Worm (Caenorhabditis elegans): ENCODE measurements around the gene W06D11.3.

The W06D11.3 gene

DNA sequence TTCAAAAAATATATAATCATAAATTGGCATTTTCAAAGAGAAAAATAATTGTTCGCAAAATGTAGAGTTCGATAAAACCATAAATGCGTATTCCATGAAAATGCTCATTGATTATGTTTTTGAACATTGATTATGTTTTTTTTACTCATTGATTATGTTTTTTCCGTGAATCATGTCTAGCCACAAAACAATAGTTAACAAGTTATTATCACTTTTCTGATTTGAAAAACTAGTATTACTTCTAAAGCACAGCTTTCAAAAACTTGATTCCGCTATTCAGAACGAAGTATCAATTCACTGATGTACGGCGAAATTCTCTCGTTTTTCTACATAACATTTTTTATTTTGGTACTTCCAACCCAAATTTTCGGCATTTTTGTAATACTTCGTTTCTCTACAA, 37.3 kb downstream of the W06D11.3 start, which contains the start of gene srd-48:
srd-48 (plus strand) TSS at position 301 of the 400 bp plus-strand sequence.
- TF ChIP-seq ham-2 (GFP tag; optimal IDR thresholded peaks at IDR 0.05): no peak
- no peak for TF ChIP-seq lsy-2 (tag; optimal IDR thresholded peaks at IDR 0.05)

ce11 chrX:12337846-12338490, 39.5 kb downstream of the W06D11.3 start, which contains the start of gene srd-44:
Gene srd-44 (plus strand): TSS chrX:12338440.
- TF ChIP-seq snpc-4 (tag; optimal IDR thresholded peaks at IDR 0.05) (no peak), unc-62 (GFP tag; optimal IDR thresholded peaks at IDR 0.05) (no peak), unc-120 (tag; optimal IDR thresholded peaks at IDR 0.05; ENCODE audit: poor library complexity, severe bottlenecking) (no peak), nhr-28 (tag; optimal IDR thresholded peaks at IDR 0.05) (no peak), cnd-1 (tag; optimal IDR thresholded peaks at IDR 0.05) (peak; percentile 26), sptf-1 (tag; optimal IDR thresholded peaks at IDR 0.05) (no peak), elt-1 (tag; optimal IDR thresholded peaks at IDR 0.05; ENCODE audit: borderline replicate concordance, insufficient read depth) (no peak), M03D4.4 (tag; optimal IDR thresholded peaks at IDR 0.05) (peak; percentile 49), hlh-1 (tag; optimal IDR thresholded peaks at IDR 0.05) (no peak), tbx-8 (GFP tag; optimal IDR thresholded peaks at IDR 0.05) (no peak), lin-32 (GFP tag; optimal IDR thresholded peaks at IDR 0.05) (no peak), elt-3 (tag; optimal IDR thresholded peaks at IDR 0.05) (no peak), nhr-2 (tag; optimal IDR thresholded peaks at IDR 0.05) (no peak), drap-1 (GFP tag; optimal IDR thresholded peaks at IDR 0.05) (no peak), nhr-12 (tag; optimal IDR thresholded peaks at IDR 0.05) (no peak), mls-2 (tag; optimal IDR thresholded peaks at IDR 0.05) (no peak), sem-2 (GFP tag; optimal IDR thresholded peaks at IDR 0.05) (peak; percentile 58), ham-2 (GFP tag; optimal IDR thresholded peaks at IDR 0.05) (no peak), flh-1 (GFP tag; optimal IDR thresholded peaks at IDR 0.05) (no peak), nhr-237 (tag; optimal IDR thresholded peaks at IDR 0.05) (no peak), lin-13 (tag; optimal IDR thresholded peaks at IDR 0.05) (no peak), ceh-83 (GFP tag; optimal IDR thresholded peaks at IDR 0.05) (peak; percentile 72), ceh-39 (tag; optimal IDR thresholded peaks at IDR 0.05) (no peak), zip-8 (tag; optimal IDR thresholded peaks at IDR 0.05) (no peak), mab-5 (tag; optimal IDR thresholded peaks at IDR 0.05) (no peak), unc-39 (tag; optimal IDR thresholded peaks at IDR 0.05) (no peak), blmp-1 (tag; optimal IDR thresholded peaks at IDR 0.05) (no peak), mep-1 (tag; optimal IDR thresholded peaks at IDR 0.05) (no peak), ztf-11 (tag; optimal IDR thresholded peaks at IDR 0.05) (no peak), lsy-2 (tag; optimal IDR thresholded peaks at IDR 0.05) (no peak)

- no peak for TF ChIP-seq mep-1 (tag; optimal IDR thresholded peaks at IDR 0.05)
- no peak for TF ChIP-seq lin-32 (GFP tag; optimal IDR thresholded peaks at IDR 0.05)
These were observed 42.9 kb downstream of the W06D11.3 start, which contains the start of gene zig-2 for ce11 chrX:12341338-12341737. Gene zig-2 (minus strand): TSS chrX:12341438.

DNA sequence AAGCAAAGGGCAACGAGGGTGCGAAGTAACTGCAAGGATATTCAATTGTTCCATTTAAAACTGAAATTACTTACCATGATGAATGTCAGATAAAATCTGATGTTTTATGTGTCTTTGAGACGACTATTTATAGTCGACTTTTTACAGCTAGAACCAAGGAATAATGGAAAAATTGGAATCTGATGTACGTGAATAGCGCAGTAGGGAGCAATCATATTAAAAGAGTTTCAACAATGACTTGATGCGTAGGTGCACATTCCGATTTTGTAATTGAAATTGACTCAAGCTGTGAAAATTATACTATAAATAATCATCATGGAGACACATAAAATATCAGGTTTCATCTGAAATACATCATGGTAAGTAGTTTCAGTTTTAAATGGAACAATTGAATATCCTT, 44.8 kb downstream of the W06D11.3 start, which contains the start of the genes nspc-9 and nspc-10:
nspc-9 (minus strand) TSS at position 101 of the 400 bp plus-strand sequence.
nspc-10 (plus strand) TSS at position 331 of the 400 bp plus-strand sequence.
- no peak for TF ChIP-seq sptf-1 (tag; optimal IDR thresholded peaks at IDR 0.05)
- no peak for TF ChIP-seq cnd-1 (tag; optimal IDR thresholded peaks at IDR 0.05)
- no peak for TF ChIP-seq mab-5 (tag; optimal IDR thresholded peaks at IDR 0.05)
- no peak for TF ChIP-seq nhr-28 (tag; optimal IDR thresholded peaks at IDR 0.05)

- TF ChIP-seq tbx-8 (GFP tag; optimal IDR thresholded peaks at IDR 0.05): no peak
These were observed 48.2 kb downstream of the W06D11.3 start, which contains the start of gene F42F12.11 for ce11 chrX:12346729-12347128. Gene F42F12.11 (plus strand): TSS chrX:12347029.

- TF ChIP-seq drap-1 (GFP tag; optimal IDR thresholded peaks at IDR 0.05) (peak; percentile 13), ces-1 (GFP tag; optimal IDR thresholded peaks at IDR 0.05) (no peak), lin-32 (GFP tag; optimal IDR thresholded peaks at IDR 0.05) (no peak), M03D4.4 (tag; optimal IDR thresholded peaks at IDR 0.05) (peak; percentile 39), flh-1 (GFP tag; optimal IDR thresholded peaks at IDR 0.05) (no peak), sem-2 (GFP tag; optimal IDR thresholded peaks at IDR 0.05) (no peak), ham-2 (GFP tag; optimal IDR thresholded peaks at IDR 0.05) (no peak), unc-120 (tag; optimal IDR thresholded peaks at IDR 0.05; ENCODE audit: poor library complexity, severe bottlenecking) (peak; percentile 23), zip-8 (tag; optimal IDR thresholded peaks at IDR 0.05) (no peak)
These were observed 49.3 kb downstream of the W06D11.3 start for ce11 chrX:12347822-12348221.

All from whole organism, mixed stage, embryonic.